Worm (Caenorhabditis elegans) whole organism, L4/young adult: Measurements from ENCODE around the gene F55B12.2.

ENCODE experiments used
- W03F9.2 ChIP-seq: fragments of 150-350 bp; optimal IDR thresholded peaks from 2 replicates; lab custom pipeline; 2014; ENCODE audit warnings: missing biosample characterization, missing genetic modification characterization
- him-1 ChIP-seq: sonication (generic microtip); optimal IDR thresholded peaks from 2 replicates; lab custom pipeline; 2016; ENCODE audit warnings: missing genotype, missing genetic modification reagents, missing genetic modification characterization, missing compliant biosample characterization

ce11 chrV:13768388-13768787, 48.4 kb downstream of the F55B12.2 start, which contains the start of gene F20G2.3:
- TF ChIP-seq him-1 (tag; lab: Kevin White, UChicago) (no peak), W03F9.2 (tag; lab: Kevin White, UChicago) (no peak)
